Fruit fly (Drosophila melanogaster) whole organism, wandering third instar larva: Measurements from ENCODE around the gene Polr1F.

ENCODE experiments used
- CG32264 ChIP-seq: fragments of 200-800 bp; sonication (Bioruptor generic); optimal IDR thresholded peaks from 2 replicates; lab custom pipeline; 2016; ENCODE audit warnings: missing biosample characterization, missing genetic modification characterization
- CrebA ChIP-seq: fragments of 200-800 bp; sonication (Bioruptor generic); optimal IDR thresholded peaks from 2 replicates; lab custom pipeline; 2016; ENCODE audit warnings: missing biosample characterization, mild to moderate bottlenecking, missing genetic modification characterization, borderline replicate concordance
- Dfd ChIP-seq: fragments of >200 bp; optimal IDR thresholded peaks from 2 replicates; lab custom pipeline; 2017; ENCODE audit warnings: missing biosample characterization, missing genetic modification characterization
- Dif ChIP-seq: fragments of 200-275, 200-300 bp; sonication (Bioruptor generic); optimal IDR thresholded peaks from 2 replicates; lab custom pipeline; 2018; ENCODE audit warnings: missing biosample characterization, missing genetic modification characterization; ENCODE audit not compliant: partially characterized antibody
- GATAd ChIP-seq: sonication (Bioruptor generic); optimal IDR thresholded peaks from 2 replicates; lab custom pipeline; 2016; ENCODE audit warnings: missing biosample characterization, missing genetic modification characterization
- HLH106 ChIP-seq: fragments of 200-800 bp; optimal IDR thresholded peaks from 3 replicates; lab custom pipeline; 2019; ENCODE audit warnings: missing biosample characterization, mild to moderate bottlenecking, missing genetic modification characterization, moderate library complexity
- Hnf4 ChIP-seq: fragments of 200-800 bp; sonication (Bioruptor generic); optimal IDR thresholded peaks from 2 replicates; lab custom pipeline; 2016; ENCODE audit warnings: missing biosample characterization, mild to moderate bottlenecking, missing genetic modification characterization
- Hr78 ChIP-seq: fragments of >200 bp; optimal IDR thresholded peaks from 2 replicates; lab custom pipeline; 2017; ENCODE audit warnings: missing biosample characterization, missing genetic modification characterization
- Hr83 ChIP-seq: fragments of 200-300 bp; sonication (Bioruptor generic); optimal IDR thresholded peaks from 2 replicates; lab custom pipeline; 2016; ENCODE audit warnings: missing biosample characterization, mild to moderate bottlenecking, missing genetic modification characterization, moderate library complexity; ENCODE audit not compliant: poor library complexity, severe bottlenecking
- Jra ChIP-seq: sonication (Bioruptor generic); optimal IDR thresholded peaks from 2 replicates; lab custom pipeline; 2016; ENCODE audit warnings: missing biosample characterization, missing genetic modification characterization
- Mio ChIP-seq: sonication (Bioruptor generic); optimal IDR thresholded peaks from 2 replicates; lab custom pipeline; 2016; ENCODE audit warnings: missing biosample characterization, missing genetic modification characterization
- Myc ChIP-seq: fragments of >200 bp; optimal IDR thresholded peaks from 2 replicates; lab custom pipeline; 2017
- N ChIP-seq: fragments of >200 bp; optimal IDR thresholded peaks from 2 replicates; lab custom pipeline; 2018; ENCODE audit warnings: missing biosample characterization, missing external identifiers, missing genetic modification characterization
- OdsH ChIP-seq: fragments of 200-800 bp; sonication (Bioruptor generic); optimal IDR thresholded peaks from 2 replicates; lab custom pipeline; 2016; ENCODE audit warnings: missing biosample characterization, mild to moderate bottlenecking, missing genetic modification characterization
- Rel ChIP-seq, 2 experiments: fragments of 200-800 bp; sonication (Bioruptor generic) in 1 of 2; optimal IDR thresholded peaks; 2 replicates in 1 of 2; 3 replicates in 1 of 2; lab custom pipeline; 2016 to 2019; ENCODE audit warnings: mild to moderate bottlenecking in 2 of 2, missing biosample characterization in 2 of 2, missing genetic modification characterization in 2 of 2, moderate library complexity in 1 of 2
- Sp1 ChIP-seq: fragments of 200-800 bp; sonication (Bioruptor generic); optimal IDR thresholded peaks from 3 replicates; lab custom pipeline; 2019; ENCODE audit warnings: missing biosample characterization, mild to moderate bottlenecking, missing genetic modification characterization, moderate library complexity
- br ChIP-seq: fragments of 200-800 bp; sonication (Bioruptor generic); optimal IDR thresholded peaks from 2 replicates; lab custom pipeline; 2016; ENCODE audit warnings: missing biosample characterization, missing genetic modification characterization
- brk ChIP-seq: fragments of 200-800 bp; sonication (Bioruptor generic); optimal IDR thresholded peaks from 2 replicates; lab custom pipeline; 2016; ENCODE audit warnings: missing biosample characterization, mild to moderate bottlenecking, missing genetic modification characterization
- dl ChIP-seq, 2 experiments: fragments of 175-275, 200-275 bp in 1 of 2; fragments of 200-275 bp in 1 of 2; sonication (Bioruptor generic); optimal IDR thresholded peaks; lab custom pipeline; 2018; ENCODE audit warnings: mild to moderate bottlenecking in 2 of 2, missing biosample characterization in 2 of 2, missing genetic modification characterization in 2 of 2, moderate library complexity in 2 of 2; ENCODE audit not compliant: partially characterized antibody in 2 of 2, insufficient read depth in 1 of 2
- dsf ChIP-seq: sonication (Bioruptor generic); optimal IDR thresholded peaks from 2 replicates; lab custom pipeline; 2016; ENCODE audit warnings: missing biosample characterization, missing genetic modification characterization, borderline replicate concordance
- ey ChIP-seq: fragments of 200-800 bp; sonication (Bioruptor generic); optimal IDR thresholded peaks from 2 replicates; lab custom pipeline; 2016; ENCODE audit warnings: missing biosample characterization, missing genetic modification characterization
- foxo ChIP-seq, 2 experiments: fragments of 200-800 bp; sonication (Bioruptor generic); optimal IDR thresholded peaks; 2 replicates in 1 of 2; 3 replicates in 1 of 2; lab custom pipeline; 2016 to 2017; ENCODE audit warnings: missing biosample characterization in 2 of 2, missing genetic modification characterization in 2 of 2
- fru ChIP-seq: fragments of 200-800 bp; sonication (Bioruptor generic); optimal IDR thresholded peaks from 3 replicates; lab custom pipeline; 2016; ENCODE audit warnings: missing biosample characterization, mild to moderate bottlenecking, missing genetic modification characterization
- jim ChIP-seq: fragments of 175-275, 200-325 bp; sonication (Bioruptor generic); optimal IDR thresholded peaks from 2 replicates; lab custom pipeline; 2016; ENCODE audit warnings: missing biosample characterization, mild to moderate bottlenecking, missing genetic modification characterization
- pan ChIP-seq: fragments of >200 bp; optimal IDR thresholded peaks from 2 replicates; lab custom pipeline; 2017
- psq ChIP-seq: fragments of 200-800 bp; sonication (Bioruptor generic); optimal IDR thresholded peaks from 3 replicates; lab custom pipeline; 2017; ENCODE audit warnings: missing biosample characterization, mild to moderate bottlenecking, missing genetic modification characterization, moderate library complexity
- sage ChIP-seq: fragments of 200-800 bp; sonication (Bioruptor generic); optimal IDR thresholded peaks from 2 replicates; lab custom pipeline; 2016; ENCODE audit warnings: missing biosample characterization, mild to moderate bottlenecking, missing genetic modification characterization
- sv ChIP-seq: fragments of 200-800 bp; sonication (Bioruptor generic); optimal IDR thresholded peaks from 3 replicates; lab custom pipeline; 2016; ENCODE audit warnings: missing biosample characterization, missing genetic modification characterization
- usp ChIP-seq: fragments of >200 bp; optimal IDR thresholded peaks from 2 replicates; lab custom pipeline; 2017; ENCODE audit warnings: missing biosample characterization, missing genetic modification characterization
- woc ChIP-seq: sonication (Bioruptor generic); optimal IDR thresholded peaks from 2 replicates; lab custom pipeline; 2016; ENCODE audit warnings: missing biosample characterization, mild to moderate bottlenecking, missing genetic modification characterization

Gene Polr1F

dm6 chr2L:6916345-6916744 lies 8.7 kb upstream of the Polr1F start, which contains the start of gene CG32829:
TSS of gene CG32829 (minus strand) at chr2L:6916445.
- TF ChIP-seq pan (lab: Kevin White, UChicago) = no peak
- TF ChIP-seq sv (GFP tag; lab: Kevin White, UChicago) = no peak
- TF ChIP-seq Mio (GFP tag; lab: Kevin White, UChicago) = no peak
- no peak for TF ChIP-seq psq (GFP tag; lab: Kevin White, UChicago)
- no peak for TF ChIP-seq CG32264 (GFP tag; lab: Kevin White, UChicago)
- no peak for TF ChIP-seq GATAd (GFP tag; lab: Kevin White, UChicago)
- TF ChIP-seq dl (GFP tag; optimal IDR thresholded peaks at IDR 0.05; lab: Kevin White, UChicago; ENCODE audit: insufficient read depth in 1 of 2, partially characterized antibody in 2 of 2) = no peak
- TF ChIP-seq usp (GFP tag; lab: Kevin White, UChicago) = no peak

- TF ChIP-seq foxo (GFP tag; optimal IDR thresholded peaks at IDR 0.05; lab: Kevin White, UChicago) (no peak), Myc (lab: Kevin White, UChicago) (no peak), Hr83 (GFP tag; lab: Kevin White, UChicago) (no peak), CrebA (no peak), GATAd (GFP tag; lab: Kevin White, UChicago) (no peak), ey (GFP tag; lab: Kevin White, UChicago) (no peak), Hr78 (GFP tag; lab: Kevin White, UChicago) (no peak), sage (GFP tag; lab: Kevin White, UChicago) (no peak), usp (GFP tag; lab: Kevin White, UChicago) (no peak), Hnf4 (no peak), brk (no peak), Dif (GFP tag; lab: Kevin White, UChicago) (no peak), OdsH (GFP tag; lab: Kevin White, UChicago) (no peak)
Measured at dm6 chr2L:6913964-6914363, 6.3 kb upstream of the Polr1F start, which contains the start of gene Wee1. TSS of gene Wee1 (minus strand) at chr2L:6914138.

- TF ChIP-seq dsf = no peak
- peak; percentile 10 for TF ChIP-seq Sp1
- peak; percentile 20 for TF ChIP-seq HLH106 (tag; lab: Kevin White, UChicago)
- peak; percentile 1 for TF ChIP-seq sv (GFP tag; lab: Kevin White, UChicago)
- no peak for TF ChIP-seq pan (lab: Kevin White, UChicago)
Measured at dm6 chr2L:6874526-6875198, 33.0 kb downstream of the Polr1F start, which contains the start of gene Nlg2. TSS of gene Nlg2 (plus strand) at chr2L:6874900.

DNA sequence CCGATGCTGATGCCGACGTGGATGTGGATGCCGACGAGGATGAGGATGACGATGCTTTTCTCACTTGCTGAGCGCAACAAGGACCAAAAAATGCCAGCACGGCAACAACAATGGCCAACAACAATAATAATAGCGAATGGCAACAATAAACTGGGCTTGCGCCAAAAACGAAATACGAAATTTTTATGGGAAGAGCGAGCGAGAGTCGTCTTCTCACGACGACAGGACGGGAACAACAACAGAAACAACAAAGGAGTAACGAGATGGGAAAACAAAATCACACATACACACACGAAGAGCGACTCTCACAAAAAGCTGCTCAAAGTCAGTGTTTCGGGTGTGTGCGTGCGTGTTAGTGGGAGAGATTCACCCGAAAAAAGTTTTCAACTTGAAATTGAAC lies 33.6 kb downstream of the Polr1F start:
- TF ChIP-seq Mio (GFP tag; lab: Kevin White, UChicago) (no peak), Jra (GFP tag; lab: Kevin White, UChicago) (no peak), sage (GFP tag; lab: Kevin White, UChicago) (no peak), woc (GFP tag; lab: Kevin White, UChicago) (no peak), psq (GFP tag; lab: Kevin White, UChicago) (no peak)

dm6 chr2L:6870777-6871176 lies 36.9 kb downstream of the Polr1F start:
- TF ChIP-seq br = no peak
- TF ChIP-seq OdsH (GFP tag; lab: Kevin White, UChicago) = no peak
- no peak for TF ChIP-seq Rel (GFP tag; optimal IDR thresholded peaks at IDR 0.05; lab: Kevin White, UChicago)
- no peak for TF ChIP-seq Rel (tag; optimal IDR thresholded peaks at IDR 0.05; lab: Kevin White, UChicago)
- TF ChIP-seq woc (GFP tag; lab: Kevin White, UChicago) = no peak
- no peak for TF ChIP-seq CrebA
- TF ChIP-seq brk = no peak
- TF ChIP-seq sv (GFP tag; lab: Kevin White, UChicago) = no peak
- TF ChIP-seq foxo (GFP tag; optimal IDR thresholded peaks at IDR 0.05; lab: Kevin White, UChicago) = no peak
- no peak for TF ChIP-seq dsf
- no peak for TF ChIP-seq ey (GFP tag; lab: Kevin White, UChicago)
- TF ChIP-seq Dfd (GFP tag; lab: Kevin White, UChicago) = no peak
- TF ChIP-seq Hnf4 = no peak
- TF ChIP-seq pan (lab: Kevin White, UChicago) = no peak
- no peak for TF ChIP-seq jim (GFP tag; lab: Kevin White, UChicago)
- TF ChIP-seq CG32264 (GFP tag; lab: Kevin White, UChicago) = no peak
- no peak for TF ChIP-seq N (GFP tag; lab: Kevin White, UChicago)
- no peak for TF ChIP-seq fru (GFP tag; lab: Kevin White, UChicago)
- no peak for TF ChIP-seq sage (GFP tag; lab: Kevin White, UChicago)
